Fruit fly (Drosophila melanogaster) S2 (cell line): Measurements from ENCODE around the gene Cyp311a1.
A peak's percentile ranks its signal among the peaks of the same experiment; 100 is the strongest.

ENCODE experiments used
- CG8478 ChIP-seq: fragments of >200 bp; optimal IDR thresholded peaks from 2 replicates; lab custom pipeline; 2018
- CTCF ChIP-seq, 2 experiments: fragments of >200 bp; optimal IDR thresholded peaks; 2 replicates each; lab custom pipeline; 2018

Cyp311a1 gene

DNA sequence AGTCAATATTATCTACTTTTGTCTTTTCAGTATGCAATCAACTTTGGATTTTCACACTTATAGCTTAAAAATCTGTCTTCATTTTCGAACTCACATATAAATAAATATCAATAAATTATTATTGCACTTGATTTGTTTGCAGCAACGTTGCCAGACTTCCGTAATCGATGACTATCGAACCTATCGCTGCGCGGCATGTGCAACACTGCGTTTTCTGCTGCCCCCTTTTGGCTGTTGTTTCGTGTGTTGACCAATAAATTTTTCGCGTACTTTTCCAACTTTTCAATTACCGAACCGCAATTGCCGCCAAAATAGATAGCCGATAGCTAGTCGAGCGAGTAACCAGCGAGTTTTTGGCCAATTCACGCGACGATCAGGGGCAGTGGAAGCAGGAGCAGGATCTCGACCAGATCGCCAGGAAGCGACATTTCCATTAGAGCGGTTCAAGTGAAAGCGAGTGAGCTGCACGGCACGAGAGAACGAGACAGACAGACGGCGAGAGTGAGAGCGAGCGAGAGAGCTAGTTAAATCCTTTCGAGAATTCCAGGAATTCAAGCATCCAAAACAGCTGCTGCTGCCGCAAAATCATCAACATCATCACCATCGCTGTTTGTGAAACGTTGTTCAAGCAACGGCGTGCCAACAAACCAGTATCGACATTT, 12.7 kb downstream of the Cyp311a1 start, which contains the start of gene Lsm12a:
Gene Lsm12a, plus strand, starts transcription at position 201 of the 662 bp plus-strand sequence.
- TF ChIP-seq CTCF (optimal IDR thresholded peaks at IDR 0.05; lab: Kevin White, UChicago) (peak in 1 of 2 experiments; percentile 40), CG8478 (lab: Kevin White, UChicago) (no peak)

dm6 chrX:12017815-12018439, 13.3 kb downstream of the Cyp311a1 start, which contains the start of gene Chrac-16:
Gene Chrac-16 (minus strand): TSS chrX:12017961.
- no peak for TF ChIP-seq CTCF (optimal IDR thresholded peaks at IDR 0.05; lab: Kevin White, UChicago)
- TF ChIP-seq CG8478 (lab: Kevin White, UChicago) = no peak

- no peak for TF ChIP-seq CG8478 (lab: Kevin White, UChicago)
- TF ChIP-seq CTCF (optimal IDR thresholded peaks at IDR 0.05; lab: Kevin White, UChicago) = no peak
Measured at dm6 chrX:12014800-12015389, 16.4 kb downstream of the Cyp311a1 start.

dm6 chrX:12014131-12014530, 17.1 kb downstream of the Cyp311a1 start:
- TF ChIP-seq CG8478 (lab: Kevin White, UChicago) = no peak
- TF ChIP-seq CTCF (optimal IDR thresholded peaks at IDR 0.05; lab: Kevin White, UChicago) = no peak

DNA sequence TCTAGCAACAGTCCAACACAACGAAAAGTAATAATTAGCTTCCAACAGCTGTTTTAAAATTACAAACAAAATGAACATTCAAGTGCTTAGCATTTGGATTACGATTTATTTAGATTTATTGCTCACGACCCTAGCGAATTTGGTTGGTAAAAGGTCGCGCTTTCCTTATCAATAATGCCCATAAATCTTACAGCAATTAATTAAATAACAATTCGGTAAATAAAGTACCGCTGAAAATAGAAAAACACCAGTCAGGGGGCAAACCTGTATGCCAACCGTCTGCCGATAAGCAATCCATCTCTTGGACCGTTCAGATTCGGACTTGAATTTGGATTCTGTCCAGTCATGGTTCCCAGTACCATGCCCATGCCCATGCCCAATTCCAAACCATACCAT, 18.2 kb downstream of the Cyp311a1 start:
- TF ChIP-seq CTCF (optimal IDR thresholded peaks at IDR 0.05; lab: Kevin White, UChicago) = no peak
- no peak for TF ChIP-seq CG8478 (lab: Kevin White, UChicago)

DNA sequence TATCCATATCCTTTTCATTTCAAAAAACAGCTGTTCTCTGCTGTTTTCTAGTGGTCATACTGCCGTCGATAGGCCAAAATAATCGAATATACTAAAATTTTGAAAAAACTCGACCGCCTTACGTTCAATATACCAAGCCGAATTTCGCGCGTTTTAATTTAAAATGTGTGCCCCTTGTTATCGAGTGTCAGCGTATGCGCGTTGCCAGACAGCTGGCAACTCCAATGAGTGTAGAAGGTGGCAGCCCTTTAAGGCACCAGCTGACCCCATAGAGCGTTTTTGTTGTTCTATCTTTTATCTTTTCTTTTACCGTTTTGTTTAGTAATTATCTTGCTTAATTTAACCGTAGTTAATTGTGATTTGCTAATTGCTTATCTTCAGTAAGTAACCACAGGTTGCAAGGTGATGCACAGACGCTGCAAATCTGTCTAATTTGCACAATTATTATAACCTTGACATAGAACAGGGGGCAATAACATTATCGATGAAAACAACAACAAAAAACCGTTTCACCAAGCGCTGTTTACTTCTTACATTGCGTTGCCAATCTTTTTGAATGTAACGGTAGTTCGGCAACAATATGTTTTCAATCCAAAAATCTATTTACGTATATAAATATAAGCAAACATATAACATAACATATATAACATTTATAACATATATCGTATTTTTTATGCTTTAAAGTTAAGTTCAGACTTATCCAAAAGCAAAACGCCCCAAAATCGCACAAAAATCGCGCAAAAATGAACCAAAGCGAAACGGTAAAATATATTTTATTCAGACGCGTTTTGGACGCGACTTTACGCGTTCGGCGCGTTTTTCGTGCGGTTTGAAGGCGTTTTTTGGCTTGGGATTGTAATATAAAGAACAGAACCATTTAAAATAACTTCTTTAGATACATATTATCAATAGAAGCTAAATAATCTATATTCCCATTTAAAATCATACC, 18.8 kb downstream of the Cyp311a1 start, which contains the start of the genes CG1492 and regucalcin:
Gene CG1492, minus strand, starts transcription at position 63 of the 949 bp plus-strand sequence.
Gene regucalcin, plus strand, starts transcription at position 229 of the 949 bp plus-strand sequence.
- TF ChIP-seq CG8478 (lab: Kevin White, UChicago) (no peak), CTCF (optimal IDR thresholded peaks at IDR 0.05; lab: Kevin White, UChicago) (peak; percentile 50 to 54)

DNA sequence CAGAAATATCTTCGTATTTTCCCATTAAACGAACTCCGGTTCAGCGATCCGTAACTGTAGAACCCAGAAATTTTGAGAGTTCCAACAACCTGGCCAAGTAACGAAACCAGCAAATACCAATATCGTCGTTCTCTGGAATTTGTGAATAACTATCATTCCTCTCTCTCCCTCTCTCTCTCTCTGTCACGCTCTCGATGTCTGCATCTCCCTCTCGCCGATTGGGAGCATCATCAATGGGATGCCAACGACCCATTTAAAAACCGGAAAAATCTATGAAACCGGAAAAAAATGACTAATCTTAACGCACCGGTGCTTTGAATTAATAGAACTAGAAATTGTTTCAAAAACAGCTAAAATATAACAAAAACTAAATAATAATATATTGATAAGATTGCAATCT, 23.7 kb downstream of the Cyp311a1 start:
- TF ChIP-seq CTCF (optimal IDR thresholded peaks at IDR 0.05; lab: Kevin White, UChicago) (no peak), CG8478 (lab: Kevin White, UChicago) (no peak)

- TF ChIP-seq CTCF (optimal IDR thresholded peaks at IDR 0.05; lab: Kevin White, UChicago) = no peak
- no peak for TF ChIP-seq CG8478 (lab: Kevin White, UChicago)
Measured at dm6 chrX:12006678-12007441, 24.4 kb downstream of the Cyp311a1 start, which contains the start of gene CG1806. Gene CG1806 (plus strand): TSS chrX:12007176.

DNA sequence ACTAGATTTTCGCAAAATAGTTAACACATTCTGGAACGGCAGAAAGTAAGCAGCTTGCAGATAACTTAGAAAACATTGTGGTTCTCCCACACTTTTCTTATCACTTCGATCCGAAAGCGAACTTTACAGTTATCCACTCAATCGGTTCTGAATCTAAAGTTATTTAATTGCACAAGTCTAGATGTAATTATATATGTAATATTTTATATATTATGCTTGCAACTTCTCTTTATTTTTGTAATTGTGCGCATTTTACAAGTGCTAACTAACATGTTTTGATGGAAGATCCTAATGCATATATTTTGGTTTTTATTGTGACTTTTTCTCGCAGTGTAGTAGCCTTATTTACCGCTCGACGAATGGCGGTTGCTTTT, 26.9 kb downstream of the Cyp311a1 start:
- TF ChIP-seq CTCF (optimal IDR thresholded peaks at IDR 0.05; lab: Kevin White, UChicago) = no peak
- TF ChIP-seq CG8478 (lab: Kevin White, UChicago) = no peak

DNA sequence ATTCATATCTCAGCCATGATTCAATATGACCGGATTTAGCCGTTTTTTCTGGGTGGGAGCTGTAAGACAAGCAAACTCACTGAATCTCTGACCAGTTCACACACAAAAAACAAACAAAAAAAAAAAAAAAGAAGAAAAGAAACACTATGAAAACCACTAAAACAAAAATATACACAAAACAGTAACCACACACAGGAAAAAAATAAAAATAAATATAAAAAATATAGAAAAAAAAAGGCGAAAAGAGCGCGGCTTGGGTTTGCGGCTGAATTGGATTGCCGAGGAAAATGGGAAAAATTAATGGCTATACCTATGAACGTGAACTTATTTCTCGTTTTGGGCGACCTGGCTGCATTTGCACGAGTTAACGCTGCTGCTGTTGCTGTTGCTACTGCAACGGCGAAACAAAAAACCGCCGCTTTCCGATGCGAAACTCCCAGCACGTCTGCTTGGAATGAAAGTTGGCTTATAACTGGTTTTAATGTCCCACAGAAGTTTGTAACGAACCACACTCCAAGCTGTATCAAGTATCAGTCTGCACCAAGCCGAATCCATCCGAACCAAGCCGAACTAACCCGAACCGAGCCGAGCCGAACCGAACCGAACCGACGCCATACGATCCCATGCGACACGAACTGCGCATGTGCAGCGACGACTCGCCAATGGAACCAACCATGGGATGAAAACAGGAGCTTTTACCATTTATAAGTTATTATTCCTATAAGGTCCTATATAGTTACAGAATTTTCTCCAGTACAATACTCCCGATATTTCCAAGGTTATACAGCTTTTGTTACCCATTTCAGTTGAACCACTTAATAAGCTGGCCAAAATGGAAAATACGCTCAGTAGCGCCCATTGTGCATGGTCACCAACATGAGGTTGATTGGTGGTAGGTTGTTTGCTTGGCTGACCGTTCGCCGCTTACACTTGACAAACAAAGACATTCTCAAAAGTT, 27.5 kb downstream of the Cyp311a1 start, which contains the start of gene fw:
Gene fw, minus strand, starts transcription at position 478 of the 958 bp plus-strand sequence.
- no peak for TF ChIP-seq CG8478 (lab: Kevin White, UChicago)
- TF ChIP-seq CTCF (optimal IDR thresholded peaks at IDR 0.05; lab: Kevin White, UChicago) = no peak

DNA sequence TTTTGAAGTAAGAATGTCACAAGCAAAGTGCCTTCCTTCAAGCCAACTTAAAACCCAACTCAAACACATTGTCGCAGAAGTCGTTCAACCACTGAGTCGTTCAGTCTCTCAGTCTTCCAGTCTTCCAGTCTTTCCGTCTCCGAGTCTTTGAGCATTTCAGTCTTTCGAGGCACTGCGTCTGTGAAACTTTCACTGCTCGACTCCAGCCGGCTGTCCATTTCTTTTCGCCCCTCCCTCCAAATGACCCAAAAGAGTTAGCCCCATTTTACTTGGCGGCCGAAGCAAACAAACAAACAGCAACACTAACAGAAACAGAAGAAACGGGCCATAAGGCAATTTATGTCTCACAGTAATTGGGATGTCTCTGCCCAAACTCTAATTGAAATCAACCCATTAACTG, 30.3 kb downstream of the Cyp311a1 start:
- TF ChIP-seq CTCF (optimal IDR thresholded peaks at IDR 0.05; lab: Kevin White, UChicago) (no peak), CG8478 (lab: Kevin White, UChicago) (no peak)

dm6 chrX:11999974-12000618, 31.2 kb downstream of the Cyp311a1 start:
- TF ChIP-seq CG8478 (lab: Kevin White, UChicago) (no peak), CTCF (optimal IDR thresholded peaks at IDR 0.05; lab: Kevin White, UChicago) (no peak)
